Worm (Caenorhabditis elegans): Measurements from ENCODE around the gene F45D3.3.

The F45D3.3 gene

ce11 chrV:12596795-12597194 is 46.6 kb upstream of the F45D3.3 start (continued):
- TF ChIP-seq lin-13 (GFP tag; optimal IDR thresholded peaks at IDR 0.05) (peak; percentile 9), hlh-30 (tag; optimal IDR thresholded peaks at IDR 0.05; ENCODE audit: insufficient read depth) (no peak), F10B5.3 (tag; optimal IDR thresholded peaks at IDR 0.05) (peak; percentile 24), jun-1 (tag; optimal IDR thresholded peaks at IDR 0.05) (no peak), Y75B8A.6 (GFP tag; IDR thresholded peaks at IDR 0.05) (peak; percentile 60; the same call in 1 of the 2 replicates), Y5F2A.4 (GFP tag; optimal IDR thresholded peaks at IDR 0.05) (peak; percentile 7), nhr-111 (GFP tag; optimal IDR thresholded peaks at IDR 0.05) (peak; percentile 48), ceh-20 (GFP tag; IDR thresholded peaks at IDR 0.05) (0 out of 2 replicates have a peak, but pooled peaks have one; percentile 22), nhr-25 (tag; optimal IDR thresholded peaks at IDR 0.05; ENCODE audit: borderline replicate concordance, insufficient read depth) (peak; percentile 38), mxl-3 (GFP tag; optimal IDR thresholded peaks at IDR 0.05) (peak; percentile 50), lin-38 (GFP tag; IDR thresholded peaks at IDR 0.05) (peak; percentile 65), ctbp-1 (GFP tag; IDR thresholded peaks at IDR 0.05) (0 out of 2 replicates have a peak, but pooled peaks have one; percentile 46), duxl-1 (tag; optimal IDR thresholded peaks at IDR 0.05; ENCODE audit: poor library complexity) (peak; percentile 26), mes-2 (tag; optimal IDR thresholded peaks at IDR 0.05; ENCODE audit: poor library complexity, severe bottlenecking) (peak; percentile 77), daf-19 (GFP tag; conservative IDR thresholded peaks at IDR 0.05) (no peak), mep-1 (tag; optimal IDR thresholded peaks at IDR 0.05) (peak; percentile 49), tra-1 (GFP tag; IDR thresholded peaks at IDR 0.05) (0 out of 2 replicates have a peak, but pooled peaks have one; percentile 9), nhr-11 (tag; optimal IDR thresholded peaks at IDR 0.05) (no peak), dve-1 (tag; optimal IDR thresholded peaks at IDR 0.05; ENCODE audit: insufficient read depth) (no peak), daf-16 (GFP tag; optimal IDR thresholded peaks at IDR 0.05) (peak in 1 of 2 experiments; percentile 69), daf-16 (tag; optimal IDR thresholded peaks at IDR 0.05) (peak; percentile 76), lim-7 (GFP tag; IDR thresholded peaks at IDR 0.05) (peak; percentile 84), vab-7 (GFP tag; IDR thresholded peaks at IDR 0.05) (no peak; the same call in 1 of the 2 replicates), egl-27 (tag; optimal IDR thresholded peaks at IDR 0.05) (no peak), nhr-48 (tag; optimal IDR thresholded peaks at IDR 0.05) (peak; percentile 34), T20F7.1 (GFP tag; optimal IDR thresholded peaks at IDR 0.05) (peak; percentile 9), lin-1 (GFP tag; IDR thresholded peaks at IDR 0.05) (peak; percentile 66; the same call in 1 of the 2 replicates), egl-43 (GFP tag; IDR thresholded peaks at IDR 0.05) (peak; percentile 86), ZK546.5 (tag; optimal IDR thresholded peaks at IDR 0.05) (no peak), lir-3 (tag; optimal IDR thresholded peaks at IDR 0.05) (peak; percentile 13), F26F4.8 (GFP tag; conservative IDR thresholded peaks at IDR 0.05) (no peak), ZK337.2 (GFP tag; IDR thresholded peaks at IDR 0.05) (no peak), daf-8 (GFP tag; IDR thresholded peaks at IDR 0.05) (no peak), T26A8.4 (GFP tag; IDR thresholded peaks at IDR 0.05) (peak; percentile 67; the same call in 1 of the 2 replicates), pha-4 (GFP tag; IDR thresholded peaks at IDR 0.05) (peak; percentile 76), pha-4 (tag; optimal IDR thresholded peaks at IDR 0.05) (no peak), gei-8 (GFP tag; optimal IDR thresholded peaks at IDR 0.05) (peak; percentile 33)

- no peak for TF ChIP-seq arid-1 (GFP tag; conservative IDR thresholded peaks at IDR 0.05)
Observed at ce11 chrV:12596196-12596595, 46.0 kb upstream of the F45D3.3 start, which contains the start of gene mma-1. mma-1 (minus strand) TSS chrV:12596296.

ce11 chrV:12592379-12592778 is 42.2 kb upstream of the F45D3.3 start, which contains the start of gene C14C10.2:
C14C10.2 (minus strand) TSS chrV:12592479.
- no peak for TF ChIP-seq tag-97 (GFP tag; IDR thresholded peaks at IDR 0.05)
- no peak for TF ChIP-seq lir-3 (tag; optimal IDR thresholded peaks at IDR 0.05)
- TF ChIP-seq dmd-9 (GFP tag; IDR thresholded peaks at IDR 0.05) = no peak
- TF ChIP-seq dmd-8 (GFP tag; IDR thresholded peaks at IDR 0.05) = no peak
- TF ChIP-seq lin-15B (tag; optimal IDR thresholded peaks at IDR 0.05) = no peak
- no peak for TF ChIP-seq nhr-41 (GFP tag; IDR thresholded peaks at IDR 0.05)
- no peak for TF ChIP-seq dpl-1 (GFP tag; optimal IDR thresholded peaks at IDR 0.05)
- TF ChIP-seq Y105C5A.15 (GFP tag; IDR thresholded peaks at IDR 0.05) = no peak
- TF ChIP-seq F37D6.2 (tag; optimal IDR thresholded peaks at IDR 0.05) = no peak
- no peak for TF ChIP-seq T20F7.1 (GFP tag; optimal IDR thresholded peaks at IDR 0.05)
- TF ChIP-seq nhr-76 (tag; optimal IDR thresholded peaks at IDR 0.05) = no peak
- TF ChIP-seq ctbp-1 (GFP tag; IDR thresholded peaks at IDR 0.05) = no peak
- TF ChIP-seq hmg-1.1 (GFP tag; IDR thresholded peaks at IDR 0.05) = no peak
- no peak for TF ChIP-seq nhr-42 (GFP tag; IDR thresholded peaks at IDR 0.05)

Data from whole organism, L4 larva.